Fruit fly (Drosophila melanogaster) whole organism, embryonic: ENCODE results near the gene kibra.

Experiments used
- Aef1 ChIP-seq: fragments of 200-800 bp; sonication (Bioruptor generic); IDR thresholded peaks from 3 replicates; pipeline ENCODE4 v1.3.6; 2022; ENCODE audit warnings: missing biosample characterization, missing genetic modification characterization
- CG11723 ChIP-seq: fragments of 200-800 bp; sonication (Bioruptor generic); optimal IDR thresholded peaks from 2 replicates; lab custom pipeline; 2017; ENCODE audit warnings: missing biosample characterization, mild to moderate bottlenecking, missing genetic modification characterization
- CG13296 ChIP-seq: fragments of 200-800 bp; sonication (Bioruptor generic); optimal IDR thresholded peaks from 3 replicates; lab custom pipeline; 2018; ENCODE audit warnings: missing biosample characterization, mild to moderate bottlenecking, missing genetic modification characterization
- CG13775 ChIP-seq: fragments of 200-800 bp; sonication (Bioruptor generic); optimal IDR thresholded peaks from 3 replicates; lab custom pipeline; 2017; ENCODE audit warnings: missing biosample characterization, mild to moderate bottlenecking, missing genetic modification characterization
- CG13894 ChIP-seq: fragments of 200-800 bp; sonication (Bioruptor generic); optimal IDR thresholded peaks from 3 replicates; lab custom pipeline; 2018; ENCODE audit warnings: missing biosample characterization, mild to moderate bottlenecking, missing genetic modification characterization, moderate library complexity
- CG14014 ChIP-seq: fragments of 200-800 bp; sonication (Bioruptor generic); IDR thresholded peaks from 2 replicates; pipeline ENCODE4 v1.3.6; 2022; ENCODE audit warnings: missing biosample characterization, missing genetic modification characterization
- CG14667 ChIP-seq: fragments of 200-800 bp; sonication (Bioruptor generic); IDR thresholded peaks from 2 replicates; pipeline ENCODE4 v1.3.6; 2022; ENCODE audit warnings: missing biosample characterization, missing genetic modification characterization
- CG15696 ChIP-seq: fragments of 200-800 bp; sonication (Bioruptor generic); optimal IDR thresholded peaks from 2 replicates; lab custom pipeline; 2019; ENCODE audit warnings: missing biosample characterization, mild to moderate bottlenecking, missing genetic modification characterization, moderate library complexity
- CG18476 ChIP-seq: fragments of 200-800 bp; sonication (Bioruptor generic); optimal IDR thresholded peaks from 2 replicates; lab custom pipeline; 2016; ENCODE audit warnings: missing biosample characterization, mild to moderate bottlenecking, missing genetic modification characterization
- CG2129 ChIP-seq: fragments of 200-800 bp; sonication (Bioruptor generic); IDR thresholded peaks from 2 replicates; pipeline ENCODE4 v1.3.6; 2022; ENCODE audit warnings: missing biosample characterization, missing genetic modification characterization; ENCODE audit not compliant: partially characterized antibody
- CG31365 ChIP-seq: fragments of 200-800 bp; sonication (Bioruptor generic); optimal IDR thresholded peaks from 2 replicates; lab custom pipeline; 2018; ENCODE audit warnings: missing biosample characterization, mild to moderate bottlenecking, missing genetic modification characterization
- CG3838 ChIP-seq: fragments of 200-800 bp; sonication (Bioruptor generic); optimal IDR thresholded peaks from 3 replicates; lab custom pipeline; 2016; ENCODE audit warnings: missing biosample characterization, missing genetic modification characterization
- CG4404 ChIP-seq: fragments of 200-800 bp; sonication (Bioruptor generic); IDR thresholded peaks from 2 replicates; pipeline ENCODE4 v1.3.6; 2022; ENCODE audit warnings: missing biosample characterization, missing genetic modification characterization
- CG7839 ChIP-seq: fragments of 200-800 bp; sonication (Bioruptor generic); optimal IDR thresholded peaks from 3 replicates; lab custom pipeline; 2018; ENCODE audit warnings: missing biosample characterization, mild to moderate bottlenecking, missing genetic modification characterization, moderate library complexity
- CG8281 ChIP-seq: fragments of 200-800 bp; sonication (Bioruptor generic); optimal IDR thresholded peaks from 2 replicates; lab custom pipeline; 2018; ENCODE audit warnings: missing biosample characterization, mild to moderate bottlenecking, missing genetic modification characterization, moderate library complexity
- Camta ChIP-seq: fragments of 200-800 bp; sonication (Bioruptor generic); optimal IDR thresholded peaks from 2 replicates; lab custom pipeline; 2016; ENCODE audit warnings: missing biosample characterization, missing genetic modification characterization
- CkIIα-i1 ChIP-seq: fragments of 200-800 bp; sonication (Bioruptor generic); IDR thresholded peaks from 2 replicates; pipeline ENCODE4 v1.3.6; 2022; ENCODE audit warnings: missing biosample characterization, missing genetic modification characterization
- HmgD ChIP-seq: fragments of 200-800 bp; sonication (Bioruptor generic); optimal IDR thresholded peaks from 3 replicates; lab custom pipeline; 2016; ENCODE audit warnings: missing biosample characterization, missing genetic modification characterization
- Hr39 ChIP-seq: fragments of >200 bp; optimal IDR thresholded peaks from 2 replicates; lab custom pipeline; 2017
- Kr ChIP-seq: fragments of 200-800 bp; sonication (Bioruptor generic); optimal IDR thresholded peaks from 2 replicates; lab custom pipeline; 2017; ENCODE audit warnings: missing biosample characterization, mild to moderate bottlenecking, missing genetic modification characterization
- Lim3 ChIP-seq: fragments of 200-800 bp; sonication (Bioruptor generic); IDR thresholded peaks from 2 replicates; pipeline ENCODE4 v1.3.6; 2022; ENCODE audit warnings: missing biosample characterization, missing genetic modification characterization
- Lpt ChIP-seq: fragments of >200 bp; optimal IDR thresholded peaks from 2 replicates; lab custom pipeline; 2018; ENCODE audit warnings: missing biosample characterization, missing genetic modification characterization
- Stat92E ChIP-seq, 3 experiments: fragments of >200 bp in 2 of 3; fragments of 200-800 bp in 1 of 3; sonication (Bioruptor generic) in 1 of 3; optimal IDR thresholded peaks; 2 replicates each; lab custom pipeline; 2017 to 2019; ENCODE audit warnings: missing biosample characterization in 3 of 3, missing genetic modification characterization in 3 of 3, mild to moderate bottlenecking in 1 of 3, moderate library complexity in 1 of 3
- Trl ChIP-seq, 3 experiments: fragments of >200 bp in 2 of 3; fragments of 200-800 bp in 1 of 3; sonication (Bioruptor generic) in 1 of 3; optimal IDR thresholded peaks; 2 replicates in 1 of 3; 3 replicates in 2 of 3; lab custom pipeline; 2016 to 2017; ENCODE audit warnings: missing biosample characterization in 1 of 3, missing genetic modification characterization in 1 of 3
- amos ChIP-seq: fragments of 200-800 bp; sonication (Bioruptor generic); IDR thresholded peaks from 2 replicates; pipeline ENCODE4 v1.3.6; 2022; ENCODE audit warnings: missing biosample characterization, missing genetic modification characterization; ENCODE audit not compliant: partially characterized antibody
- aop ChIP-seq: fragments of 200-800 bp; sonication (Bioruptor generic); IDR thresholded peaks from 2 replicates; pipeline ENCODE4 v1.3.6; 2022; ENCODE audit warnings: missing biosample characterization, missing genetic modification characterization
- btn ChIP-seq: fragments of 200-800 bp; sonication (Bioruptor generic); optimal IDR thresholded peaks from 2 replicates; lab custom pipeline; 2016; ENCODE audit warnings: missing biosample characterization, missing genetic modification characterization
- chinmo ChIP-seq: fragments of 200-800 bp; sonication (Bioruptor generic); IDR thresholded peaks from 4 replicates; pipeline ENCODE4 v1.3.6; 2022; ENCODE audit warnings: missing biosample characterization, missing genetic modification characterization; ENCODE audit not compliant: partially characterized antibody
- dm ChIP-seq: fragments of 200-800 bp; sonication (Bioruptor generic); optimal IDR thresholded peaks from 3 replicates; lab custom pipeline; 2016; ENCODE audit warnings: missing biosample characterization, missing genetic modification characterization
- dmrt11E ChIP-seq: fragments of 200-800 bp; sonication (Bioruptor generic); optimal IDR thresholded peaks from 3 replicates; lab custom pipeline; 2018; ENCODE audit warnings: missing biosample characterization, mild to moderate bottlenecking, missing genetic modification characterization, moderate library complexity
- dmrt99B ChIP-seq: fragments of 200-800 bp; sonication (Bioruptor generic); optimal IDR thresholded peaks from 2 replicates; lab custom pipeline; 2018; ENCODE audit warnings: missing biosample characterization, mild to moderate bottlenecking, missing genetic modification characterization, moderate library complexity
- eve ChIP-seq, 2 experiments: fragments of >200 bp; optimal IDR thresholded peaks; 2 replicates each; lab custom pipeline; 2017; ENCODE audit warnings: missing biosample characterization in 2 of 2, missing genetic modification characterization in 2 of 2
- gsb ChIP-seq: fragments of 200-800 bp; sonication (Bioruptor generic); IDR thresholded peaks from 2 replicates; pipeline ENCODE4 v1.3.6; 2022; ENCODE audit warnings: missing biosample characterization, missing genetic modification characterization
- gsb-n ChIP-seq: fragments of 200-800 bp; sonication (Bioruptor generic); optimal IDR thresholded peaks from 3 replicates; lab custom pipeline; 2018; ENCODE audit warnings: missing biosample characterization, mild to moderate bottlenecking, missing genetic modification characterization
- gt ChIP-seq: fragments of 200-800 bp; sonication (Bioruptor generic); IDR thresholded peaks from 2 replicates; pipeline ENCODE4 v1.3.6; 2022; ENCODE audit warnings: missing biosample characterization, missing genetic modification characterization
- ham ChIP-seq: fragments of 200-800 bp; sonication (Bioruptor generic); IDR thresholded peaks from 2 replicates; pipeline ENCODE4 v1.3.6; 2022; ENCODE audit warnings: missing biosample characterization, missing genetic modification characterization
- hth ChIP-seq: fragments of >200 bp; optimal IDR thresholded peaks from 2 replicates; lab custom pipeline; 2017; ENCODE audit warnings: inconsistent platforms
- ken ChIP-seq: fragments of 200-800 bp; sonication (Bioruptor generic); IDR thresholded peaks from 3 replicates; pipeline ENCODE4 v1.3.6; 2022; ENCODE audit warnings: missing biosample characterization, missing genetic modification characterization
- lilli ChIP-seq: fragments of 200-800 bp; sonication (Bioruptor generic); optimal IDR thresholded peaks from 3 replicates; lab custom pipeline; 2016; ENCODE audit warnings: missing biosample characterization, missing genetic modification characterization
- luna ChIP-seq: fragments of 200-800 bp; sonication (Bioruptor generic); optimal IDR thresholded peaks from 2 replicates; lab custom pipeline; 2016; ENCODE audit warnings: missing biosample characterization, missing genetic modification characterization
- odd ChIP-seq: fragments of 200-800 bp; sonication (Bioruptor generic); optimal IDR thresholded peaks from 2 replicates; lab custom pipeline; 2017; ENCODE audit warnings: missing biosample characterization, mild to moderate bottlenecking, missing genetic modification characterization
- pros ChIP-seq: fragments of 200-800 bp; sonication (Bioruptor generic); optimal IDR thresholded peaks from 3 replicates; lab custom pipeline; 2019; ENCODE audit warnings: missing biosample characterization, mild to moderate bottlenecking, missing genetic modification characterization, moderate library complexity
- row ChIP-seq: fragments of 200-800 bp; sonication (Bioruptor generic); IDR thresholded peaks from 3 replicates; pipeline ENCODE4 v1.3.6; 2022; ENCODE audit warnings: missing biosample characterization, missing genetic modification characterization
- run ChIP-seq: fragments of 200-800 bp; sonication (Bioruptor generic); optimal IDR thresholded peaks from 3 replicates; lab custom pipeline; 2018; ENCODE audit warnings: missing biosample characterization, mild to moderate bottlenecking, missing genetic modification characterization
- slp2 ChIP-seq: fragments of 200-800 bp; sonication (Bioruptor generic); optimal IDR thresholded peaks from 2 replicates; lab custom pipeline; 2016; ENCODE audit warnings: missing biosample characterization, missing genetic modification characterization
- sr ChIP-seq: fragments of 200-800 bp; sonication (Bioruptor generic); IDR thresholded peaks from 3 replicates; pipeline ENCODE4 v1.3.6; 2022; ENCODE audit warnings: missing biosample characterization, missing genetic modification characterization
- stc ChIP-seq: fragments of 200-800 bp; sonication (Bioruptor generic); IDR thresholded peaks from 2 replicates; pipeline ENCODE4 v1.3.6; 2022; ENCODE audit warnings: missing biosample characterization, missing genetic modification characterization
- sug ChIP-seq: fragments of 200-800 bp; optimal IDR thresholded peaks from 2 replicates; lab custom pipeline; 2019; ENCODE audit warnings: missing biosample characterization, mild to moderate bottlenecking, missing genetic modification characterization, moderate library complexity
- tna ChIP-seq: fragments of 200-800 bp; sonication (Bioruptor generic); IDR thresholded peaks from 2 replicates; pipeline ENCODE4 v1.3.6; 2022; ENCODE audit warnings: missing biosample characterization, missing genetic modification characterization; ENCODE audit not compliant: partially characterized antibody

The kibra gene

dm6 chr3R:14740253-14740522 is 16.1 kb upstream of the kibra start:
- TF ChIP-seq eve (GFP tag; optimal IDR thresholded peaks at IDR 0.05; lab: Kevin White, UChicago) (peak in 1 of 2 experiments; percentile 91), gt (no peak)
- TF ChIP-seq, all 482 proteins: peak for 1

- TF ChIP-seq hth (no peak), dm (GFP tag; lab: Kevin White, UChicago) (no peak), ken (no peak), Lpt (GFP tag; lab: Kevin White, UChicago) (no peak), CG7839 (tag; lab: Kevin White, UChicago) (no peak), Stat92E (GFP tag; optimal IDR thresholded peaks at IDR 0.05; lab: Kevin White, UChicago) (no peak), pros (GFP tag; lab: Kevin White, UChicago) (no peak), CG4404 (GFP tag; lab: Robert Waterston, UW) (no peak), CG18476 (no peak), tna (GFP tag; lab: Robert Waterston, UW) (0 out of 2 replicates have a peak, but pooled peaks have one; percentile 28), sr (GFP tag; lab: Robert Waterston, UW) (no peak), CG15696 (tag; lab: Kevin White, UChicago) (no peak), CG13296 (no peak), gsb-n (no peak), CG3838 (GFP tag; lab: Kevin White, UChicago) (no peak), dmrt99B (tag; lab: Kevin White, UChicago) (no peak), row (no peak), chinmo (GFP tag; lab: Robert Waterston, UW) (peak; percentile 33; the same call in 2 of the 4 replicates), sug (tag; lab: Kevin White, UChicago) (no peak), Trl (optimal IDR thresholded peaks at IDR 0.05; lab: Kevin White, UChicago) (no peak), Trl (GFP tag; optimal IDR thresholded peaks at IDR 0.05; lab: Kevin White, UChicago) (no peak), aop (GFP tag; lab: Robert Waterston, UW) (no peak), eve (GFP tag; optimal IDR thresholded peaks at IDR 0.05; lab: Kevin White, UChicago) (peak in 1 of 2 experiments; percentile 82), CG13775 (no peak), gsb (GFP tag; lab: Robert Waterston, UW) (no peak), odd (GFP tag; lab: Kevin White, UChicago) (no peak), CG8281 (tag; lab: Kevin White, UChicago) (no peak), Camta (GFP tag; lab: Kevin White, UChicago) (no peak), CG11723 (GFP tag; lab: Kevin White, UChicago) (no peak), CG14014 (no peak), lilli (GFP tag; lab: Kevin White, UChicago) (no peak), luna (GFP tag; lab: Kevin White, UChicago) (no peak), CG31365 (no peak), HmgD (GFP tag; lab: Kevin White, UChicago) (peak; percentile 16), dmrt11E (tag; lab: Kevin White, UChicago) (no peak), Aef1 (no peak), Kr (GFP tag; lab: Kevin White, UChicago) (no peak), run (no peak), CkIIα-i1 (no peak), CG14667 (GFP tag; lab: Robert Waterston, UW) (no peak), ham (GFP tag; lab: Robert Waterston, UW) (no peak), Hr39 (lab: Kevin White, UChicago) (no peak), CG13894 (tag; lab: Kevin White, UChicago) (no peak), slp2 (GFP tag; lab: Kevin White, UChicago) (no peak), btn (GFP tag; lab: Kevin White, UChicago) (no peak), amos (no peak), CG2129 (no peak), Lim3 (no peak), stc (GFP tag; lab: Robert Waterston, UW) (no peak)
Observed at dm6 chr3R:14739501-14740252, 15.6 kb upstream of the kibra start.
